Worm (Caenorhabditis elegans): ENCODE measurements around the gene nhr-249.

The nhr-249 gene

DNA sequence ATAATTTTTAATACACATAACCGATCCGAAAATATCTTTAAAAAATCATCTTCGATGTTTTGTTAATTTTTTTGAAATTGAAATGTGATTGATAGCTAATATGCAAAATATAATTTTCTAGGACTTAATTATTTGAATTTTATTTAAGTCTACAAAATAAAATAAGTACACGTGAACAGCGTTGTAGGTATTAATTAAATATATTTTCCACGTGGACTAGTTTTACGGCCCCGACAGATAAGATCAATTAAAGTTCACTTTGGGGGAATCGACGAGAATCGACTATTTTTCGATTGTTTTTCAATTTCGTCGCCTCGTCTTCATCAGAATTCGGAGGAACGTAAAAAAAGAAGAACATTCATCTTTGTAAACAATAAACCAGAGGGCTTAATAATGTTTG, 26.9 kb upstream of the nhr-249 start, which contains the start of gene C25A8.5 (continued):
- TF ChIP-seq ceh-79 (tag; optimal IDR thresholded peaks at IDR 0.05), result no peak
- no peak for TF ChIP-seq lin-35 (GFP tag; optimal IDR thresholded peaks at IDR 0.05)

DNA sequence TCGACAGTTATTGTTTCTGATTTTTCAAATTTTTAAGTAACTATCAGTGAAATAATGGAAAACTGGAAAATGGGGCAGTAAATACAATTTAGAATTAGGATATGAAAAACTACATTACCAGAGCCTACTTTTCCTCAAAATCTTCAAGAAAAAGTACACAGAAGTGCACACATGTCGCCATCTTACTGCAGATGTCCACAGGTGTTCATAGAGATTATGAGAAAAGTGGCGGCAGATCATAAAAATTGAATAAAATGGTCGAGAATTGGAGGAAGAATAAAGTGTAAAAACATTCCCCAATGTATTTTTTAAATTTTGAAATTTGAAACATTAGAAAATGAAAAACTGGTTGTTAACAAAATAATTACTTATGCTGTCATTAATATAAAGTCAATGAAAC, 25.6 kb upstream of the nhr-249 start:
- TF ChIP-seq F49E8.2 (tag; optimal IDR thresholded peaks at IDR 0.05; ENCODE audit: insufficient read depth), result no peak
- no peak for TF ChIP-seq Y53G8AR.9 (GFP tag; conservative IDR thresholded peaks at IDR 0.05)
- no peak for TF ChIP-seq akir-1 (GFP tag; optimal IDR thresholded peaks at IDR 0.05)
- TF ChIP-seq snpc-3.4 (tag; optimal IDR thresholded peaks at IDR 0.05), result no peak
- no peak for TF ChIP-seq ztf-22 (GFP tag; optimal IDR thresholded peaks at IDR 0.05)
- no peak for TF ChIP-seq nhr-90 (tag; optimal IDR thresholded peaks at IDR 0.05)
- no peak for TF ChIP-seq hrde-1 (tag; optimal IDR thresholded peaks at IDR 0.05; ENCODE audit: borderline replicate concordance)

DNA sequence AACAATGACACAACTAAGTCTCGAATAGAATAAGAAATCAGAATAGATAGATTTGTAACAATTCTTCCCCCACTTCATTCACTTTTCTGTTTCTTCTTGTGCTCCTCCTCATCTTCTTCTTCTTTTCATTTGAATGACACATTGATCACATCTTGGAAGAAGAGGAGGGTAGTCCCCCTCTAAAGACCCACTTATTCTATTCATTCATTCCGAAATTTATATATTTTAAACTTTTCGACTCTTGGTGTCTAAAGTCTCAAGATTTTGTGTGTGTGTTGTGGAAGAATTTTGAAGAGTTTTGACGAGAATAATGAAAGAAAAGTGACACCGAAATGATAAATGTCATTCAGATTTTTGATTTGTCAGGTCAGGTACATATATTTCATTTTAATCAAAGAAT, 18.7 kb upstream of the nhr-249 start:
- TF ChIP-seq hsf-1 (GFP tag; IDR thresholded peaks at IDR 0.05) (no peak), rcor-1 (GFP tag; IDR thresholded peaks at IDR 0.05) (no peak), let-526 (GFP tag; IDR thresholded peaks at IDR 0.05) (no peak), F57C9.4 (tag; optimal IDR thresholded peaks at IDR 0.05) (no peak), egl-44 (GFP tag; IDR thresholded peaks at IDR 0.05) (no peak)

DNA sequence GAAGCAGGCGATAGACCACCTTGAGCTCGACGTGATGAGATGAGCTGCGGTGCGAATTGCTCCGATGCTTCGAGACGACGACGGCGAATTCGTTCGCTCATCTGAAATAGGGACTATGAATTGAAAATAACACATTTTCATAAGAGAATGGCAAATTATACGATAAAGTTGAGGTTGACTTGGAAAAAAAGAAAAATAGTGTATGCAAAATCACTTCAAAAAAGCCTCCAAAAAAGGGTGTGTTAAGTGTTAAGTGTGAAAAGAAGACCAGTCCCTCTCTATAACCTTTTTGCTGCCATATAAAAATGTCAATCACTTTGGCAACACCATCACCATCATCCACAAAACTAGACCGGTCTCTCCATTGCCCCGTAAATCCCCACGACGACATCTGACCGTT, 14.5 kb upstream of the nhr-249 start, which contains the start of gene prkl-1:
TSS of gene prkl-1 (minus strand) at position 101 of the 400 bp plus-strand sequence.
- TF ChIP-seq cebp-2 (GFP tag; IDR thresholded peaks at IDR 0.05) (no peak), fkh-3 (tag; optimal IDR thresholded peaks at IDR 0.05) (no peak), dox-1 (GFP tag; IDR thresholded peaks at IDR 0.05) (no peak), ztf-3 (GFP tag; optimal IDR thresholded peaks at IDR 0.05) (no peak), F57A8.1 (GFP tag; optimal IDR thresholded peaks at IDR 0.05) (no peak), ceh-79 (tag; optimal IDR thresholded peaks at IDR 0.05) (no peak), tbp1 (GFP tag; optimal IDR thresholded peaks at IDR 0.05) (no peak), let-526 (GFP tag; IDR thresholded peaks at IDR 0.05) (no peak), xnd-1 (tag; optimal IDR thresholded peaks at IDR 0.05) (no peak), hrde-1 (tag; optimal IDR thresholded peaks at IDR 0.05; ENCODE audit: borderline replicate concordance) (no peak), repo-1 (tag; optimal IDR thresholded peaks at IDR 0.05) (no peak)

DNA sequence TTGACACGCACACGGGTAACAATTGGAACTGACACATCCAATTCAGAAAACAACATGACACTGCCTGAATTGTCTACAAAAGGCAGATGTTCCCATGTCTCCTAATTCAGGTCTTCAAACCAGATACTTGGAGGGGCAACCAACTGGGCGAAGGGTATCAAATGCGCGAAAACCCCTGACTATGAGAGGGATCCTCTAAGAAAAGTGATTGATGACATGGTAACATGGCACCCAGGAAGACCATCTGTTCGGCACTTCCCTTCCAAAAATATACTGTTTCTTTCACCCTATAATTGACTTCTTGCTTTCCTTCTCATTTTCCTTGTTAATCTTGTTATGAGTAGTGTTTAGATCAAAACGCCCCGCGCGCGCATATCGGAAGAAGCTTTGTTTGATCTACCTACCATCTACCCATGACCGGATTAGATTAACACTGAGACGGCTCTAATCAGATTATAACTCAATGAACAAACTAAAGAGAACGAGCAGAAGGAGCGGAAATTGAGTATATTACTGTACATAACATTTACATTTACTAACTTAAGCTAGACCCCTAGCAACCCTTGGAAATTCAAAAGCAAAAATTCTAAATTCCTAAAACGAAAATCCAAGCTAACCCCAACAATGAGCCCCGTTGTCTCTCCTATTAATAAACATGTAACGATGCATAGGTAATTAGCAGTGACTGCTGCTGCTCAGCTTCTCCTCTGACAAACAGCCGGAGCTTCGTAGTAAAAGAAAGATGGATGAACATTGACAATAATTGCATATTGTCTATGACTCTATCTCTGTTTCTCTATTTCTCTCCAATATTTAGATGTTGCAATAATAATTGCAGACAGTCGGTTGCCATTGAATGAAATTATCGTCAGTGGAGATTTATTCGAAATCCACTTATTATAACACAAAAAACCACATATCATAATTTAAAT, 12.4 kb upstream of the nhr-249 start:
- TF ChIP-seq madf-10 (tag; optimal IDR thresholded peaks at IDR 0.05), result no peak
- TF ChIP-seq nhr-120 (GFP tag; IDR thresholded peaks at IDR 0.05), result no peak
- TF ChIP-seq zim-3 (tag; optimal IDR thresholded peaks at IDR 0.05), result no peak
- no peak for TF ChIP-seq tlf-1 (GFP tag; optimal IDR thresholded peaks at IDR 0.05)
- no peak for TF ChIP-seq F57A8.1 (GFP tag; optimal IDR thresholded peaks at IDR 0.05)
- no peak for TF ChIP-seq ceh-27 (GFP tag; optimal IDR thresholded peaks at IDR 0.05)
- no peak for TF ChIP-seq snpc-1.1 (tag; optimal IDR thresholded peaks at IDR 0.05; ENCODE audit: insufficient read depth)
- TF ChIP-seq F52B5.7 (tag; optimal IDR thresholded peaks at IDR 0.05), result no peak
- no peak for TF ChIP-seq K12H6.12 (tag; optimal IDR thresholded peaks at IDR 0.05)
- no peak for TF ChIP-seq chd-7 (tag; optimal IDR thresholded peaks at IDR 0.05)
- TF ChIP-seq unc-130 (GFP tag; optimal IDR thresholded peaks at IDR 0.05), result no peak
- TF ChIP-seq mes-4 (tag; optimal IDR thresholded peaks at IDR 0.05), result no peak
- TF ChIP-seq lin-35 (GFP tag; optimal IDR thresholded peaks at IDR 0.05), result no peak
- no peak for TF ChIP-seq sdz-38 (tag; optimal IDR thresholded peaks at IDR 0.05)
- TF ChIP-seq ets-4 (GFP tag; optimal IDR thresholded peaks at IDR 0.05), result no peak
- no peak for TF ChIP-seq akir-1 (GFP tag; optimal IDR thresholded peaks at IDR 0.05)

Measured in whole organism, young adult.